Fruit fly (Drosophila melanogaster) whole organism, wandering third instar larva: ENCODE data around the gene CecA2.

ENCODE experiments used
- Abd-B ChIP-seq: fragments of >200 bp; optimal IDR thresholded peaks from 2 replicates; lab custom pipeline; 2017; ENCODE audit warnings: missing biosample characterization, missing genetic modification characterization
- CG32264 ChIP-seq: fragments of 200-800 bp; sonication (Bioruptor generic); optimal IDR thresholded peaks from 2 replicates; lab custom pipeline; 2016; ENCODE audit warnings: missing biosample characterization, missing genetic modification characterization
- Dif ChIP-seq: fragments of 200-275, 200-300 bp; sonication (Bioruptor generic); optimal IDR thresholded peaks from 2 replicates; lab custom pipeline; 2018; ENCODE audit warnings: missing biosample characterization, missing genetic modification characterization; ENCODE audit not compliant: partially characterized antibody
- HLH106 ChIP-seq: fragments of 200-800 bp; optimal IDR thresholded peaks from 3 replicates; lab custom pipeline; 2019; ENCODE audit warnings: missing biosample characterization, mild to moderate bottlenecking, missing genetic modification characterization, moderate library complexity
- Hnf4 ChIP-seq: fragments of 200-800 bp; sonication (Bioruptor generic); optimal IDR thresholded peaks from 2 replicates; lab custom pipeline; 2016; ENCODE audit warnings: missing biosample characterization, mild to moderate bottlenecking, missing genetic modification characterization
- Hr78 ChIP-seq: fragments of >200 bp; optimal IDR thresholded peaks from 2 replicates; lab custom pipeline; 2017; ENCODE audit warnings: missing biosample characterization, missing genetic modification characterization
- Hr83 ChIP-seq: fragments of 200-300 bp; sonication (Bioruptor generic); optimal IDR thresholded peaks from 2 replicates; lab custom pipeline; 2016; ENCODE audit warnings: missing biosample characterization, mild to moderate bottlenecking, missing genetic modification characterization, moderate library complexity; ENCODE audit not compliant: poor library complexity, severe bottlenecking
- Jra ChIP-seq: sonication (Bioruptor generic); optimal IDR thresholded peaks from 2 replicates; lab custom pipeline; 2016; ENCODE audit warnings: missing biosample characterization, missing genetic modification characterization
- Mio ChIP-seq: sonication (Bioruptor generic); optimal IDR thresholded peaks from 2 replicates; lab custom pipeline; 2016; ENCODE audit warnings: missing biosample characterization, missing genetic modification characterization
- N ChIP-seq: fragments of >200 bp; optimal IDR thresholded peaks from 2 replicates; lab custom pipeline; 2018; ENCODE audit warnings: missing biosample characterization, missing external identifiers, missing genetic modification characterization
- Rel ChIP-seq, 2 experiments: fragments of 200-800 bp; sonication (Bioruptor generic) in 1 of 2; optimal IDR thresholded peaks; 2 replicates in 1 of 2; 3 replicates in 1 of 2; lab custom pipeline; 2016 to 2019; ENCODE audit warnings: mild to moderate bottlenecking in 2 of 2, missing biosample characterization in 2 of 2, missing genetic modification characterization in 2 of 2, moderate library complexity in 1 of 2
- Sp1 ChIP-seq: fragments of 200-800 bp; sonication (Bioruptor generic); optimal IDR thresholded peaks from 3 replicates; lab custom pipeline; 2019; ENCODE audit warnings: missing biosample characterization, mild to moderate bottlenecking, missing genetic modification characterization, moderate library complexity
- Vsx2 ChIP-seq: fragments of 200-300, 225-300 bp; sonication (Bioruptor generic); optimal IDR thresholded peaks from 2 replicates; lab custom pipeline; 2018; ENCODE audit warnings: missing biosample characterization, missing genetic modification characterization; ENCODE audit not compliant: partially characterized antibody
- brk ChIP-seq: fragments of 200-800 bp; sonication (Bioruptor generic); optimal IDR thresholded peaks from 2 replicates; lab custom pipeline; 2016; ENCODE audit warnings: missing biosample characterization, mild to moderate bottlenecking, missing genetic modification characterization
- dl ChIP-seq, 2 experiments: fragments of 175-275, 200-275 bp in 1 of 2; fragments of 200-275 bp in 1 of 2; sonication (Bioruptor generic); optimal IDR thresholded peaks; lab custom pipeline; 2018; ENCODE audit warnings: mild to moderate bottlenecking in 2 of 2, missing biosample characterization in 2 of 2, missing genetic modification characterization in 2 of 2, moderate library complexity in 2 of 2; ENCODE audit not compliant: partially characterized antibody in 2 of 2, insufficient read depth in 1 of 2
- dmrt93B ChIP-seq: fragments of 200-800 bp; sonication (Bioruptor generic); optimal IDR thresholded peaks from 2 replicates; lab custom pipeline; 2018; ENCODE audit warnings: missing biosample characterization, mild to moderate bottlenecking, missing genetic modification characterization
- dsf ChIP-seq: sonication (Bioruptor generic); optimal IDR thresholded peaks from 2 replicates; lab custom pipeline; 2016; ENCODE audit warnings: missing biosample characterization, missing genetic modification characterization, borderline replicate concordance
- foxo ChIP-seq, 2 experiments: fragments of 200-800 bp; sonication (Bioruptor generic); optimal IDR thresholded peaks; 2 replicates in 1 of 2; 3 replicates in 1 of 2; lab custom pipeline; 2016 to 2017; ENCODE audit warnings: missing biosample characterization in 2 of 2, missing genetic modification characterization in 2 of 2
- fru ChIP-seq: fragments of 200-800 bp; sonication (Bioruptor generic); optimal IDR thresholded peaks from 3 replicates; lab custom pipeline; 2016; ENCODE audit warnings: missing biosample characterization, mild to moderate bottlenecking, missing genetic modification characterization
- h ChIP-seq: fragments of 200-800 bp; sonication (Bioruptor generic); optimal IDR thresholded peaks from 3 replicates; lab custom pipeline; 2016; ENCODE audit warnings: missing biosample characterization, mild to moderate bottlenecking, missing genetic modification characterization
- pan ChIP-seq: fragments of >200 bp; optimal IDR thresholded peaks from 2 replicates; lab custom pipeline; 2017
- psq ChIP-seq: fragments of 200-800 bp; sonication (Bioruptor generic); optimal IDR thresholded peaks from 3 replicates; lab custom pipeline; 2017; ENCODE audit warnings: missing biosample characterization, mild to moderate bottlenecking, missing genetic modification characterization, moderate library complexity
- rgr ChIP-seq: fragments of 200-800 bp; sonication (Bioruptor generic); optimal IDR thresholded peaks from 3 replicates; lab custom pipeline; 2016; ENCODE audit warnings: missing biosample characterization, mild to moderate bottlenecking, missing genetic modification characterization
- sv ChIP-seq: fragments of 200-800 bp; sonication (Bioruptor generic); optimal IDR thresholded peaks from 3 replicates; lab custom pipeline; 2016; ENCODE audit warnings: missing biosample characterization, missing genetic modification characterization
- tai ChIP-seq: sonication (Bioruptor generic); optimal IDR thresholded peaks from 2 replicates; lab custom pipeline; 2016; ENCODE audit warnings: missing biosample characterization, missing genetic modification characterization
- usp ChIP-seq: fragments of >200 bp; optimal IDR thresholded peaks from 2 replicates; lab custom pipeline; 2017; ENCODE audit warnings: missing biosample characterization, missing genetic modification characterization

The CecA2 gene

DNA sequence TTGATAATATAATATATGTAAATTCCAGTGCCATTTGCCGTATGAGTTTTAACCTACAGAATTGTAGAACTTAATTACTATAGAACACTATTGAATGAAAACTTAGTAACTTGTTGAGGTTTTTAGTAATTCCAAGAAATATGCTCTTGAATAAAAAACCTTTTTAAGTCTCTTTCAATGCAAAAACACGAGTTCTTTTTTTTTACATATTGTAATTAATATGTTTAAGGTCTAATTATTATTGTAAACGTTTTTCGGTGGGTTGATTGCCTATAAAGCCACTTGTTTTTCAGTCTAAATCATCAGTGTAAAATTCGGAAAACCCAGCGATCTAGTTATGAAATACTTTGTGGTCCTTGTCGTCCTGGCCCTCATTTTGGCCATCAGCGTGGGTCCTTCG lies 2.3 kb upstream of the CecA2 start, which contains the start of gene Anp:
Anp (plus strand) TSS at position 301 of the 400 bp plus-strand sequence.
- TF ChIP-seq N: no peak
- no peak for TF ChIP-seq tai
- TF ChIP-seq Jra: no peak
- no peak for TF ChIP-seq dl (GFP tag; optimal IDR thresholded peaks at IDR 0.05; lab: Kevin White, UChicago; ENCODE audit: insufficient read depth in 1 of 2, partially characterized antibody in 2 of 2)
- TF ChIP-seq fru: no peak
- no peak for TF ChIP-seq pan (lab: Kevin White, UChicago)
- no peak for TF ChIP-seq Hr83
- no peak for TF ChIP-seq dsf
- TF ChIP-seq Hr78 (GFP tag; lab: Kevin White, UChicago): no peak
- TF ChIP-seq h: no peak
- TF ChIP-seq CG32264: no peak
- TF ChIP-seq Abd-B (GFP tag; lab: Kevin White, UChicago): no peak
- TF ChIP-seq Hnf4 (GFP tag; lab: Kevin White, UChicago): no peak
- no peak for TF ChIP-seq usp (GFP tag; lab: Kevin White, UChicago)
- no peak for TF ChIP-seq sv (GFP tag; lab: Kevin White, UChicago)

- TF ChIP-seq foxo (GFP tag; optimal IDR thresholded peaks at IDR 0.05; lab: Kevin White, UChicago) (no peak), Rel (GFP tag; optimal IDR thresholded peaks at IDR 0.05; lab: Kevin White, UChicago) (no peak), Rel (tag; optimal IDR thresholded peaks at IDR 0.05; lab: Kevin White, UChicago) (peak; percentile 91)
Observed at dm6 chr3R:30210560-30210959, 1.4 kb upstream of the CecA2 start, which contains the start of gene CecA1. Gene CecA1, plus strand, starts transcription at chr3R:30210874.

DNA sequence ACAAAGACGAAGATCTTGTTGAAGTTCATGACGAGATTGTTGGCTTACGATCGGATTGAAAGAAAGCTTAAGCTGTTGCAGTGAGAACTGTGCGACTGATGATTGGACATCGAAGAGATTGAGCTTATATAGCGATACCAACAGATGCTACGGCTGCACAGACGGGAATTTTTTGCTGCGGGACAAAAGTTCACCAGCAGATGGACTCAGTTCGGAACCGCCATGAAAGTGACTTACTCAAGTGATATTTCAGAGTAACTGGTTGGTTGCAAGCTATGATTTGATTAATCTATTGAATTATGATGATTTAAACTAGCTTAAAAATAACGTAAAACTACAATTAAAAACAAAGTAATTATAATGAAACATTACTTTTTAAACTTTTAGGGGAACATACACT lies 1.7 kb downstream of the CecA2 start, which contains the start of gene CecB:
CecB (minus strand) TSS at position 101 of the 400 bp plus-strand sequence.
- no peak for TF ChIP-seq Rel (GFP tag; optimal IDR thresholded peaks at IDR 0.05; lab: Kevin White, UChicago)
- peak; percentile 1 for TF ChIP-seq Rel (tag; optimal IDR thresholded peaks at IDR 0.05; lab: Kevin White, UChicago)
- no peak for TF ChIP-seq rgr (GFP tag; lab: Kevin White, UChicago)
- no peak for TF ChIP-seq Vsx2 (GFP tag; lab: Kevin White, UChicago)
- TF ChIP-seq Jra: no peak
- no peak for TF ChIP-seq psq (GFP tag; lab: Kevin White, UChicago)
- TF ChIP-seq, all 38 proteins: peak for 1

DNA sequence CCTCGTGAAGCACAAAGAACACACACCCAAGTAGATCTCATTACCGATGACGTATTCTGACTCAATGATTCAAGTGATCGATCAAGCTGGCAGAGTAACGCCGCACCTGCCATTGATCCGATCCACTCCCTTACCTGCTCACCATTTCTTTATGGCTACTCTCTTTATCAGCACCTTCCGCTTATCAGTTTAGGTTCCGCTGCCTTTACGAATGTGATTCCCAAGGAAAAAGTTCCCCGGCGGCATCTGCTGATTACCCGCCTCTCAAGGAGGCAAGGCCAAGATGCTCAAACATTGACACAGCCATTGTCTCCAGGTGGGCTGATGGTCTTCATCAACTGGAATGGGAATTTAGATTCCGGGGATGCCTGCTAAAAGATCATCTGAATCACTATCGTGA lies 3.1 kb downstream of the CecA2 start:
- no peak for TF ChIP-seq Dif
- no peak for TF ChIP-seq Rel (GFP tag; optimal IDR thresholded peaks at IDR 0.05; lab: Kevin White, UChicago)
- TF ChIP-seq Rel (tag; optimal IDR thresholded peaks at IDR 0.05; lab: Kevin White, UChicago): peak; percentile 97

dm6 chr3R:30216210-30216609 lies 4.3 kb downstream of the CecA2 start, which contains the start of gene CecC:
Gene CecC, plus strand, starts transcription at chr3R:30216484.
- TF ChIP-seq Rel (GFP tag; optimal IDR thresholded peaks at IDR 0.05; lab: Kevin White, UChicago) (no peak), Rel (tag; optimal IDR thresholded peaks at IDR 0.05; lab: Kevin White, UChicago) (peak; percentile 91), N (no peak)

- no peak for TF ChIP-seq Sp1
- TF ChIP-seq N: no peak
- TF ChIP-seq dmrt93B (GFP tag; lab: Kevin White, UChicago): no peak
- TF ChIP-seq tai: no peak
- no peak for TF ChIP-seq brk (GFP tag; lab: Kevin White, UChicago)
- TF ChIP-seq, all 38 proteins: peak for 0
Observed at dm6 chr3R:30222236-30222635, 10.3 kb downstream of the CecA2 start.

DNA sequence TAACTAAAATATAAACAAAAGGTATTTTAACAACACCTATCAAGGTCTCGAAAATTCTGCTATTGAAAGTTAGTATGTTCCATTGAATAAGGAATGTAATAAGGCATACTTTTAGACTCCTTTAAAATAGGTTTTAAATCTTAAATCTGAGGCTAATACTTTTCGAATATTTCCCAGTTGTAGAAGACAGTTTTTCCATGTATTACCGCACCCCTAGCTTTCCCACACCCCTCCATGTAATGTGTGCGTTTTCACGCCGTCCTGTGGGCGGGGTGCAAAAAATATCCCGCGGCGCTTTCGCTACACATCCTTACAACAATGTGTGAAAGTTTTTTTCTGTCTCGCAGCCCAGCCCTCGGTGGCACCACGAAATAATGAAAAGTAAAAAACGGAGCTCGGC lies 12.6 kb downstream of the CecA2 start:
- TF ChIP-seq Mio (no peak), Vsx2 (GFP tag; lab: Kevin White, UChicago) (no peak), Rel (GFP tag; optimal IDR thresholded peaks at IDR 0.05; lab: Kevin White, UChicago) (no peak), Rel (tag; optimal IDR thresholded peaks at IDR 0.05; lab: Kevin White, UChicago) (no peak), foxo (GFP tag; optimal IDR thresholded peaks at IDR 0.05; lab: Kevin White, UChicago) (peak in 1 of 2 experiments; percentile 9), Abd-B (GFP tag; lab: Kevin White, UChicago) (no peak), dsf (no peak), HLH106 (tag; lab: Kevin White, UChicago) (no peak)
